Fruit fly (Drosophila melanogaster) whole organism, embryonic: ENCODE measurements around the gene CycC.
A peak's percentile ranks its signal among the peaks of the same experiment; 100 is the strongest.

Source experiments
- Awh ChIP-seq: fragments of 200-800 bp; sonication (Bioruptor generic); IDR thresholded peaks from 2 replicates; pipeline ENCODE4, ENCODE4 v1.3.6; 2022; ENCODE audit warnings: missing biosample characterization, missing genetic modification characterization
- B-H1 ChIP-seq: fragments of 200-800 bp; sonication (Bioruptor generic); IDR thresholded peaks from 3 replicates; pipeline ENCODE4 v1.3.6; 2022; ENCODE audit warnings: missing biosample characterization, missing genetic modification characterization
- CG10209 ChIP-seq: fragments of 200-800 bp; sonication (Bioruptor generic); optimal IDR thresholded peaks from 3 replicates; lab custom pipeline; 2017; ENCODE audit warnings: missing biosample characterization, mild to moderate bottlenecking, missing genetic modification characterization, missing genetic modification reagents
- CG10462 ChIP-seq: fragments of 200-800 bp; sonication (Bioruptor generic); optimal IDR thresholded peaks from 2 replicates; lab custom pipeline; 2016; ENCODE audit warnings: missing biosample characterization, missing genetic modification characterization
- CG11723 ChIP-seq: fragments of 200-800 bp; sonication (Bioruptor generic); optimal IDR thresholded peaks from 2 replicates; lab custom pipeline; 2017; ENCODE audit warnings: missing biosample characterization, mild to moderate bottlenecking, missing genetic modification characterization
- CG12391 ChIP-seq: fragments of 200-800 bp; sonication (Bioruptor generic); optimal IDR thresholded peaks from 3 replicates; lab custom pipeline; 2018; ENCODE audit warnings: missing biosample characterization, mild to moderate bottlenecking, missing genetic modification characterization, moderate library complexity
- CG12659 ChIP-seq: fragments of 200-800 bp; sonication (Bioruptor generic); optimal IDR thresholded peaks from 3 replicates; lab custom pipeline; 2017; ENCODE audit warnings: mild to moderate bottlenecking, missing biosample characterization, missing genetic modification reagents, missing genetic modification characterization
- CG12942 ChIP-seq: fragments of 200-800 bp; sonication (Bioruptor generic); optimal IDR thresholded peaks from 3 replicates; lab custom pipeline; 2016; ENCODE audit warnings: missing biosample characterization, missing genetic modification characterization
- CG13624 ChIP-seq: fragments of 200-800 bp; sonication (Bioruptor generic); optimal IDR thresholded peaks from 2 replicates; lab custom pipeline; 2016; ENCODE audit warnings: missing biosample characterization, missing genetic modification characterization
- CG14710 ChIP-seq: fragments of 200-800 bp; sonication (Bioruptor generic); optimal IDR thresholded peaks from 3 replicates; lab custom pipeline; 2019; ENCODE audit warnings: missing biosample characterization, mild to moderate bottlenecking, missing genetic modification characterization, moderate library complexity
- CG14965 ChIP-seq: fragments of 200-800 bp; sonication (Bioruptor generic); optimal IDR thresholded peaks from 2 replicates; lab custom pipeline; 2016; ENCODE audit warnings: missing biosample characterization, missing genetic modification characterization, borderline replicate concordance
- CG15696 ChIP-seq: fragments of 200-800 bp; sonication (Bioruptor generic); optimal IDR thresholded peaks from 2 replicates; lab custom pipeline; 2019; ENCODE audit warnings: missing biosample characterization, mild to moderate bottlenecking, missing genetic modification characterization, moderate library complexity
- CG2199 ChIP-seq: fragments of 200-800 bp; sonication (Bioruptor generic); IDR thresholded peaks from 3 replicates; pipeline ENCODE4 v1.3.6; 2022; ENCODE audit warnings: missing biosample characterization, missing genetic modification characterization
- CG6272 ChIP-seq: fragments of 200-800 bp; sonication (Bioruptor generic); IDR thresholded peaks from 2 replicates; pipeline ENCODE4 v1.3.6; 2022; ENCODE audit warnings: missing biosample characterization, missing genetic modification characterization
- CG6654 ChIP-seq: fragments of 200-800 bp; sonication (Bioruptor generic); optimal IDR thresholded peaks from 2 replicates; lab custom pipeline; 2017; ENCODE audit warnings: missing biosample characterization, mild to moderate bottlenecking, missing genetic modification characterization
- CG6854 ChIP-seq: fragments of 200-800 bp; sonication (Bioruptor generic); optimal IDR thresholded peaks from 3 replicates; lab custom pipeline; 2017; ENCODE audit warnings: missing biosample characterization, mild to moderate bottlenecking, missing genetic modification characterization
- CG7271 ChIP-seq: fragments of 200-800 bp; sonication (Bioruptor generic); optimal IDR thresholded peaks from 2 replicates; lab custom pipeline; 2018; ENCODE audit warnings: missing biosample characterization, mild to moderate bottlenecking, missing genetic modification characterization, moderate library complexity
- CG7839 ChIP-seq: fragments of 200-800 bp; sonication (Bioruptor generic); optimal IDR thresholded peaks from 3 replicates; lab custom pipeline; 2018; ENCODE audit warnings: missing biosample characterization, mild to moderate bottlenecking, missing genetic modification characterization, moderate library complexity
- CG8089 ChIP-seq: fragments of 200-800 bp; sonication (Bioruptor generic); optimal IDR thresholded peaks from 3 replicates; lab custom pipeline; 2016; ENCODE audit warnings: missing biosample characterization, missing genetic modification characterization
- CG8290 ChIP-seq, 3 experiments: fragments of 200-800 bp; sonication (Bioruptor generic); optimal IDR thresholded peaks; 2 replicates each; lab custom pipeline; 2016 to 2019; ENCODE audit warnings: missing biosample characterization in 3 of 3, missing genetic modification characterization in 3 of 3, mild to moderate bottlenecking in 2 of 3, moderate library complexity in 1 of 3
- CG8924 ChIP-seq: fragments of 200-800 bp; optimal IDR thresholded peaks from 3 replicates; lab custom pipeline; 2019; ENCODE audit warnings: missing biosample characterization, mild to moderate bottlenecking, missing genetic modification characterization, moderate library complexity
- CG8944 ChIP-seq: fragments of 200-800 bp; sonication (Bioruptor generic); optimal IDR thresholded peaks from 3 replicates; lab custom pipeline; 2016; ENCODE audit warnings: missing biosample characterization, missing genetic modification characterization
- HLH3B ChIP-seq: fragments of 200-800 bp; sonication (Bioruptor generic); IDR thresholded peaks from 2 replicates; pipeline ENCODE4 v1.3.6; 2022; ENCODE audit warnings: missing biosample characterization, missing genetic modification characterization
- Jarid2 ChIP-seq: fragments of 200-800 bp; sonication (Bioruptor generic); optimal IDR thresholded peaks from 3 replicates; lab custom pipeline; 2017; ENCODE audit warnings: mild to moderate bottlenecking, missing biosample characterization, missing genetic modification reagents, missing genetic modification characterization
- Lhr ChIP-seq: fragments of 200-800 bp; sonication (Bioruptor generic); optimal IDR thresholded peaks from 3 replicates; lab custom pipeline; 2017; ENCODE audit warnings: mild to moderate bottlenecking, missing biosample characterization, missing genetic modification reagents, missing genetic modification characterization
- Max ChIP-seq: fragments of 200-800 bp; sonication (Bioruptor generic); optimal IDR thresholded peaks from 2 replicates; lab custom pipeline; 2016; ENCODE audit warnings: missing biosample characterization, mild to moderate bottlenecking, missing genetic modification characterization
- NK7.1 ChIP-seq: fragments of 200-800 bp; sonication (Bioruptor generic); optimal IDR thresholded peaks from 3 replicates; lab custom pipeline; 2016; ENCODE audit warnings: missing biosample characterization, missing genetic modification characterization
- Rx ChIP-seq: fragments of 200-800 bp; sonication (Bioruptor generic); IDR thresholded peaks from 2 replicates; pipeline ENCODE4 v1.3.6; 2022; ENCODE audit warnings: missing biosample characterization, missing genetic modification characterization
- Ssrp ChIP-seq: fragments of 200-800 bp; sonication (Bioruptor generic); optimal IDR thresholded peaks from 2 replicates; lab custom pipeline; 2018; ENCODE audit warnings: missing biosample characterization, mild to moderate bottlenecking, missing genetic modification characterization, moderate library complexity
- ab ChIP-seq: fragments of 200-800 bp; sonication (Bioruptor generic); optimal IDR thresholded peaks from 2 replicates; lab custom pipeline; 2016; ENCODE audit warnings: missing biosample characterization, missing genetic modification characterization
- abd-A ChIP-seq: fragments of 200-800 bp; sonication (Bioruptor generic); optimal IDR thresholded peaks from 3 replicates; lab custom pipeline; 2019; ENCODE audit warnings: missing biosample characterization, mild to moderate bottlenecking, missing genetic modification characterization, moderate library complexity
- ase ChIP-seq: fragments of 200-800 bp; sonication (Bioruptor generic); IDR thresholded peaks from 3 replicates; pipeline ENCODE4 v1.3.6; 2022; ENCODE audit warnings: missing biosample characterization, missing genetic modification characterization
- btn ChIP-seq: fragments of 200-800 bp; sonication (Bioruptor generic); optimal IDR thresholded peaks from 2 replicates; lab custom pipeline; 2016; ENCODE audit warnings: missing biosample characterization, missing genetic modification characterization
- caup ChIP-seq: fragments of 200-800 bp; sonication (Bioruptor generic); optimal IDR thresholded peaks from 3 replicates; lab custom pipeline; 2017; ENCODE audit warnings: missing biosample characterization, mild to moderate bottlenecking, missing genetic modification characterization, moderate library complexity; ENCODE audit not compliant: severe bottlenecking
- dpn ChIP-seq, 2 experiments: fragments of 200-800 bp; sonication (Bioruptor generic); optimal IDR thresholded peaks; 3 replicates each; lab custom pipeline; 2016; ENCODE audit warnings: missing biosample characterization in 2 of 2, missing genetic modification characterization in 2 of 2
- eyg ChIP-seq: fragments of 200-800 bp; sonication (Bioruptor generic); optimal IDR thresholded peaks from 3 replicates; lab custom pipeline; 2016; ENCODE audit warnings: missing biosample characterization, missing genetic modification characterization
- grau ChIP-seq: fragments of 200-800 bp; optimal IDR thresholded peaks from 3 replicates; lab custom pipeline; 2019; ENCODE audit warnings: missing biosample characterization, mild to moderate bottlenecking, missing genetic modification characterization, moderate library complexity
- gsb-n ChIP-seq: fragments of 200-800 bp; sonication (Bioruptor generic); optimal IDR thresholded peaks from 3 replicates; lab custom pipeline; 2018; ENCODE audit warnings: missing biosample characterization, mild to moderate bottlenecking, missing genetic modification characterization
- h ChIP-seq: fragments of >200 bp; optimal IDR thresholded peaks from 2 replicates; lab custom pipeline; 2017
- hb ChIP-seq: fragments of 200-800 bp; sonication (Bioruptor generic); IDR thresholded peaks from 3 replicates; pipeline ENCODE4 v1.3.6; 2022; ENCODE audit warnings: missing biosample characterization, missing genetic modification characterization; ENCODE audit not compliant: partially characterized antibody
- inv ChIP-seq: fragments of 200-800 bp; sonication (Bioruptor generic); IDR thresholded peaks from 2 replicates; pipeline ENCODE4 v1.3.6; 2022; ENCODE audit warnings: missing biosample characterization, missing genetic modification characterization; ENCODE audit not compliant: partially characterized antibody
- ken ChIP-seq: fragments of 200-800 bp; sonication (Bioruptor generic); IDR thresholded peaks from 3 replicates; pipeline ENCODE4 v1.3.6; 2022; ENCODE audit warnings: missing biosample characterization, missing genetic modification characterization
- lbe ChIP-seq: fragments of 200-800 bp; sonication (Bioruptor generic); optimal IDR thresholded peaks from 2 replicates; lab custom pipeline; 2016; ENCODE audit warnings: missing biosample characterization, mild to moderate bottlenecking, missing genetic modification characterization
- nerfin-1 ChIP-seq: fragments of 200-800 bp; sonication (Bioruptor generic); optimal IDR thresholded peaks from 3 replicates; lab custom pipeline; 2019; ENCODE audit warnings: missing biosample characterization, mild to moderate bottlenecking, missing genetic modification characterization, moderate library complexity
- nerfin-2 ChIP-seq: fragments of 200-800 bp; sonication (Bioruptor generic); IDR thresholded peaks from 2 replicates; pipeline ENCODE4 v1.3.6; 2022; ENCODE audit warnings: missing biosample characterization, missing genetic modification characterization; ENCODE audit not compliant: partially characterized antibody
- peb ChIP-seq: fragments of 200-800 bp; sonication (Bioruptor generic); IDR thresholded peaks from 2 replicates; pipeline ENCODE4 v1.3.6; 2022; ENCODE audit warnings: missing biosample characterization, missing genetic modification characterization
- pnt ChIP-seq: fragments of 200-800 bp; sonication (Bioruptor generic); optimal IDR thresholded peaks from 3 replicates; lab custom pipeline; 2016; ENCODE audit warnings: missing biosample characterization, missing genetic modification characterization
- pum ChIP-seq: fragments of 200-800 bp; sonication (Bioruptor generic); optimal IDR thresholded peaks from 2 replicates; lab custom pipeline; 2016; ENCODE audit warnings: missing biosample characterization, missing genetic modification characterization
- vnd ChIP-seq: fragments of 200-800 bp; sonication (Bioruptor generic); IDR thresholded peaks from 3 replicates; pipeline ENCODE4 v1.3.6; 2022; ENCODE audit warnings: missing biosample characterization, missing genetic modification characterization; ENCODE audit not compliant: partially characterized antibody

Gene CycC

dm6 chr3R:14886011-14886534, 3.9 kb downstream of the CycC start, which contains the start of the genes Rrp6, CG33331 and CG33332 (continued):
- TF ChIP-seq CG8290 (GFP tag; optimal IDR thresholded peaks at IDR 0.05; lab: Kevin White, UChicago) (peak; percentile 35), CG8290 (tag; optimal IDR thresholded peaks at IDR 0.05; lab: Kevin White, UChicago) (no peak), CG8944 (GFP tag; lab: Kevin White, UChicago) (peak; percentile 46), CG13624 (peak; percentile 51), Awh (no peak), Ssrp (peak; percentile 68), CG6854 (GFP tag; lab: Kevin White, UChicago) (no peak), abd-A (no peak), CG6272 (peak; percentile 66), B-H1 (GFP tag; lab: Robert Waterston, UW) (no peak), grau (peak; percentile 80), CG14710 (peak; percentile 99), ase (no peak), vnd (GFP tag; lab: Robert Waterston, UW) (0 out of 3 replicates have a peak, but pooled peaks have one; percentile 18), CG12391 (peak; percentile 83), Jarid2 (GFP tag; lab: Kevin White, UChicago) (no peak), eyg (GFP tag; lab: Kevin White, UChicago) (no peak), caup (peak; percentile 71), CG10209 (GFP tag; lab: Kevin White, UChicago) (peak; percentile 76), h (no peak), CG12659 (GFP tag; lab: Kevin White, UChicago) (peak; percentile 90), ab (no peak), Lhr (GFP tag; lab: Kevin White, UChicago) (peak; percentile 12), pnt (GFP tag; lab: Kevin White, UChicago) (peak; percentile 33), CG14965 (GFP tag; lab: Kevin White, UChicago) (no peak), CG8089 (GFP tag; lab: Kevin White, UChicago) (no peak), btn (GFP tag; lab: Kevin White, UChicago) (no peak), Rx (GFP tag; lab: Robert Waterston, UW) (no peak), NK7.1 (GFP tag; lab: Kevin White, UChicago) (no peak), CG7839 (tag; lab: Kevin White, UChicago) (no peak), CG2199 (no peak), nerfin-2 (no peak; the same call in 1 of the 2 replicates), Max (peak; percentile 65), CG12942 (GFP tag; lab: Kevin White, UChicago) (peak; percentile 63), CG6654 (no peak), lbe (GFP tag; lab: Kevin White, UChicago) (no peak), gsb-n (tag; lab: Kevin White, UChicago) (no peak), nerfin-1 (tag; lab: Kevin White, UChicago) (peak; percentile 61), CG7271 (tag; lab: Kevin White, UChicago) (no peak), pum (GFP tag; lab: Kevin White, UChicago) (peak; percentile 46), CG8924 (tag; lab: Kevin White, UChicago) (no peak), dpn (GFP tag; optimal IDR thresholded peaks at IDR 0.05; lab: Kevin White, UChicago) (peak; percentile 67 to 80), CG15696 (peak; percentile 63), inv (no peak), ken (GFP tag; lab: Robert Waterston, UW) (peak; percentile 55; the same call in 1 of the 3 replicates), CG11723 (GFP tag; lab: Kevin White, UChicago) (peak; percentile 55), hb (GFP tag; lab: Robert Waterston, UW) (0 out of 3 replicates have a peak, but pooled peaks have one; percentile 44), peb (GFP tag; lab: Robert Waterston, UW) (no peak), HLH3B (peak; percentile 40; the same call in 1 of the 2 replicates), CG10462 (no peak)
